Fruit fly (Drosophila melanogaster) S2 (cell line): ENCODE results near the gene CG7573.

ENCODE experiments used
- CG8478 ChIP-seq: fragments of >200 bp; optimal IDR thresholded peaks from 2 replicates; lab custom pipeline; 2018
- CTCF ChIP-seq, 2 experiments: fragments of >200 bp; optimal IDR thresholded peaks; 2 replicates each; lab custom pipeline; 2018

DNA sequence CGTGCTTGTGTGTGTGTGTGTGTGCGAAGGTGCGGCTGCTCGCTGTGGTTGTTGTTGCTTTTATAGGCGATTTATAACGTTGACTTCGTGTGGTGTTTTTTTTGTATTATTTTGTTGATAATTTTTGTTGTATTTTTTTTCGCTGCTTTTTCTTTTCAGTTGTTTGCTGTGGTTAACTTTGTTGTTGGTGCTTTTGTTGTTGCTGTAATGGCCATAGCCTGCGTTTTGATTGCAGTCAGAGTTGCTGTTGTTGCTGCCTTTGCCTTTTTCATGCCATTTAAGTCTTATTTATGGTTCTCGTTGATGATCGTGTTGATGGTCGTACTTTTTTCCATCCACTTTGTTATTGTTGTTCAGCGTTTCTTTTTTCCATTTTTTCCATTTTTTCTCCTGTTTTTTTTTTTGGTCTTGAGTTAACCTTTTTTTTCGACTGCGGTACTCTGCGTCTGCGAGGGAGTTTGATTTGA lies 13.0 kb downstream of the CG7573 start:
- TF ChIP-seq CTCF (optimal IDR thresholded peaks at IDR 0.05; lab: Kevin White, UChicago) = no peak
- TF ChIP-seq CG8478 (lab: Kevin White, UChicago) = no peak
